Fruit fly (Drosophila melanogaster) whole organism, embryonic: ENCODE measurements around the gene bsk.
A peak's percentile ranks its signal among the peaks of the same experiment; 100 is the strongest.

Experiments
- Aef1 ChIP-seq: fragments of 200-800 bp; sonication (Bioruptor generic); IDR thresholded peaks from 3 replicates; pipeline ENCODE4 v1.3.6; 2022; ENCODE audit warnings: missing biosample characterization, missing genetic modification characterization
- Bdp1 ChIP-seq: fragments of 200-800 bp; sonication (Bioruptor generic); optimal IDR thresholded peaks from 3 replicates; lab custom pipeline; 2016; ENCODE audit warnings: missing biosample characterization, missing genetic modification characterization
- CG10431 ChIP-seq: fragments of 200-800 bp; sonication (Bioruptor generic); optimal IDR thresholded peaks from 3 replicates; lab custom pipeline; 2018; ENCODE audit warnings: missing biosample characterization, mild to moderate bottlenecking, missing genetic modification characterization
- CG10565 ChIP-seq: fragments of 200-800 bp; sonication (Bioruptor generic); optimal IDR thresholded peaks from 3 replicates; lab custom pipeline; 2016; ENCODE audit warnings: missing biosample characterization, mild to moderate bottlenecking, missing genetic modification characterization
- CG10959 ChIP-seq: fragments of 200-800 bp; sonication (Bioruptor generic); IDR thresholded peaks from 2 replicates; pipeline ENCODE4 v1.3.6; 2022; ENCODE audit warnings: missing biosample characterization, missing genetic modification characterization
- CG11247 ChIP-seq: fragments of 200-800 bp; sonication (Bioruptor generic); IDR thresholded peaks from 2 replicates; pipeline ENCODE4 v1.3.6; 2022; ENCODE audit warnings: missing biosample characterization, missing genetic modification characterization
- CG11456 ChIP-seq: fragments of 200-800 bp; sonication (Bioruptor generic); IDR thresholded peaks from 3 replicates; pipeline ENCODE4 v1.3.6; 2022; ENCODE audit warnings: missing biosample characterization, missing genetic modification characterization
- CG11696 ChIP-seq: fragments of 200-800 bp; sonication (Bioruptor generic); IDR thresholded peaks from 2 replicates; pipeline ENCODE4 v1.3.6; 2022; ENCODE audit warnings: missing biosample characterization, missing genetic modification characterization
- CG12104 ChIP-seq: fragments of 200-800 bp; sonication (Bioruptor generic); optimal IDR thresholded peaks from 3 replicates; lab custom pipeline; 2016; ENCODE audit warnings: missing biosample characterization, missing genetic modification characterization
- CG15514 ChIP-seq: fragments of 200-800 bp; sonication (Bioruptor generic); optimal IDR thresholded peaks from 3 replicates; lab custom pipeline; 2017; ENCODE audit warnings: missing biosample characterization, missing genetic modification characterization, mild to moderate bottlenecking, moderate library complexity, missing genetic modification reagents
- CG2678 ChIP-seq: fragments of 200-800 bp; sonication (Bioruptor generic); optimal IDR thresholded peaks from 3 replicates; lab custom pipeline; 2019; ENCODE audit warnings: missing biosample characterization, mild to moderate bottlenecking, missing genetic modification characterization, moderate library complexity
- CG3163 ChIP-seq: fragments of 200-800 bp; sonication (Bioruptor generic); optimal IDR thresholded peaks from 3 replicates; lab custom pipeline; 2016; ENCODE audit warnings: missing biosample characterization, missing genetic modification characterization
- CG3281 ChIP-seq: fragments of 200-800 bp; sonication (Bioruptor generic); optimal IDR thresholded peaks from 3 replicates; lab custom pipeline; 2017; ENCODE audit warnings: missing biosample characterization, mild to moderate bottlenecking, missing genetic modification characterization
- CG42726 ChIP-seq: fragments of 200-800 bp; sonication (Bioruptor generic); IDR thresholded peaks from 2 replicates; pipeline ENCODE4 v1.3.6; 2022; ENCODE audit warnings: missing biosample characterization, missing genetic modification characterization; ENCODE audit not compliant: partially characterized antibody
- CG5245 ChIP-seq: fragments of 200-800 bp; sonication (Bioruptor generic); optimal IDR thresholded peaks from 3 replicates; lab custom pipeline; 2016; ENCODE audit warnings: missing biosample characterization, missing genetic modification characterization
- CG6683 ChIP-seq: fragments of 200-800 bp; sonication (Bioruptor generic); optimal IDR thresholded peaks from 2 replicates; lab custom pipeline; 2017; ENCODE audit warnings: missing biosample characterization, mild to moderate bottlenecking, missing genetic modification characterization, missing genetic modification reagents
- CG6689 ChIP-seq: fragments of 200-800 bp; sonication (Bioruptor generic); IDR thresholded peaks from 2 replicates; pipeline ENCODE4 v1.3.6; 2022; ENCODE audit warnings: missing biosample characterization, missing genetic modification characterization
- CG7556 ChIP-seq: fragments of 200-800 bp; sonication (Bioruptor generic); optimal IDR thresholded peaks from 2 replicates; lab custom pipeline; 2017; ENCODE audit warnings: missing biosample characterization, mild to moderate bottlenecking, missing genetic modification characterization
- CG7745 ChIP-seq: fragments of 200-800 bp; sonication (Bioruptor generic); optimal IDR thresholded peaks from 2 replicates; lab custom pipeline; 2018; ENCODE audit warnings: missing biosample characterization, mild to moderate bottlenecking, missing genetic modification characterization, moderate library complexity
- Camta ChIP-seq: fragments of 200-800 bp; sonication (Bioruptor generic); optimal IDR thresholded peaks from 2 replicates; lab custom pipeline; 2016; ENCODE audit warnings: missing biosample characterization, missing genetic modification characterization
- CkIIα-i1 ChIP-seq: fragments of 200-800 bp; sonication (Bioruptor generic); IDR thresholded peaks from 2 replicates; pipeline ENCODE4 v1.3.6; 2022; ENCODE audit warnings: missing biosample characterization, missing genetic modification characterization
- Deaf1 ChIP-seq: fragments of 200-800 bp; optimal IDR thresholded peaks from 3 replicates; lab custom pipeline; 2019; ENCODE audit warnings: missing biosample characterization, mild to moderate bottlenecking, missing genetic modification characterization, moderate library complexity
- Dll ChIP-seq: fragments of 200-800 bp; sonication (Bioruptor generic); IDR thresholded peaks from 4 replicates; pipeline ENCODE4 v1.3.6; 2022; ENCODE audit warnings: missing biosample characterization, missing genetic modification characterization; ENCODE audit not compliant: partially characterized antibody
- Doc3 ChIP-seq: fragments of 200-800 bp; sonication (Bioruptor generic); IDR thresholded peaks from 3 replicates; pipeline ENCODE4 v1.3.6; 2022; ENCODE audit warnings: missing biosample characterization, missing genetic modification characterization; ENCODE audit not compliant: partially characterized antibody
- Eip74EF ChIP-seq, 2 experiments: fragments of 200-800 bp in 1 of 2; fragments of >200 bp in 1 of 2; sonication (Bioruptor generic) in 1 of 2; optimal IDR thresholded peaks; 2 replicates each; lab custom pipeline; 2017 to 2019; ENCODE audit warnings: missing biosample characterization in 2 of 2, missing genetic modification characterization in 2 of 2, mild to moderate bottlenecking in 1 of 2, moderate library complexity in 1 of 2
- Elba2 ChIP-seq: fragments of 200-800 bp; sonication (Bioruptor generic); optimal IDR thresholded peaks from 3 replicates; lab custom pipeline; 2016; ENCODE audit warnings: missing biosample characterization, missing genetic modification characterization
- Gug ChIP-seq: fragments of 200-800 bp; sonication (Bioruptor generic); IDR thresholded peaks from 4 replicates; pipeline ENCODE4 v1.3.6; 2022; ENCODE audit warnings: missing biosample characterization, missing genetic modification characterization
- HmgZ ChIP-seq: fragments of 200-800 bp; sonication (Bioruptor generic); optimal IDR thresholded peaks from 2 replicates; lab custom pipeline; 2018; ENCODE audit warnings: missing biosample characterization, mild to moderate bottlenecking, missing genetic modification characterization
- Hmr ChIP-seq: fragments of 200-800 bp; sonication (Bioruptor generic); optimal IDR thresholded peaks from 3 replicates; lab custom pipeline; 2017; ENCODE audit warnings: mild to moderate bottlenecking, missing biosample characterization, missing genetic modification reagents, missing genetic modification characterization
- Lpt ChIP-seq: fragments of >200 bp; optimal IDR thresholded peaks from 2 replicates; lab custom pipeline; 2018; ENCODE audit warnings: missing biosample characterization, missing genetic modification characterization
- Mrtf ChIP-seq: fragments of 200-800 bp; sonication (Bioruptor generic); IDR thresholded peaks from 3 replicates; pipeline ENCODE4 v1.3.6; 2022; ENCODE audit warnings: missing biosample characterization, missing genetic modification characterization
- Myb ChIP-seq: fragments of 200-800 bp; sonication (Bioruptor generic); optimal IDR thresholded peaks from 2 replicates; lab custom pipeline; 2016; ENCODE audit warnings: missing biosample characterization, missing genetic modification characterization
- NFAT ChIP-seq: fragments of 200-800 bp; sonication (Bioruptor generic); IDR thresholded peaks from 2 replicates; pipeline ENCODE4 v1.3.6; 2022; ENCODE audit warnings: missing biosample characterization, missing genetic modification characterization
- Ravus ChIP-seq: fragments of 200-800 bp; sonication (Bioruptor generic); IDR thresholded peaks from 2 replicates; pipeline ENCODE4 v1.3.6; 2022; ENCODE audit warnings: missing biosample characterization, missing genetic modification characterization
- TFAM ChIP-seq: fragments of 200-800 bp; sonication (Bioruptor generic); optimal IDR thresholded peaks from 2 replicates; lab custom pipeline; 2017; ENCODE audit warnings: missing biosample characterization, missing genetic modification characterization, inconsistent platforms
- Tbp ChIP-seq: fragments of >200 bp; optimal IDR thresholded peaks from 2 replicates; lab custom pipeline; 2018; ENCODE audit warnings: missing biosample characterization, missing genetic modification characterization
- YL-1 ChIP-seq: fragments of 200-800 bp; sonication (Bioruptor generic); optimal IDR thresholded peaks from 3 replicates; lab custom pipeline; 2017; ENCODE audit warnings: missing biosample characterization, mild to moderate bottlenecking, missing genetic modification characterization
- ac ChIP-seq: fragments of 200-800 bp; sonication (Bioruptor generic); optimal IDR thresholded peaks from 3 replicates; lab custom pipeline; 2017; ENCODE audit warnings: missing biosample characterization, mild to moderate bottlenecking, missing genetic modification characterization
- bcd ChIP-seq: fragments of 200-800 bp; sonication (Bioruptor generic); optimal IDR thresholded peaks from 2 replicates; lab custom pipeline; 2017; ENCODE audit warnings: missing biosample characterization, mild to moderate bottlenecking, missing genetic modification characterization
- eve ChIP-seq, 2 experiments: fragments of >200 bp; optimal IDR thresholded peaks; 2 replicates each; lab custom pipeline; 2017; ENCODE audit warnings: missing biosample characterization in 2 of 2, missing genetic modification characterization in 2 of 2
- gce ChIP-seq: fragments of 200-800 bp; sonication (Bioruptor generic); IDR thresholded peaks from 3 replicates; pipeline ENCODE4 v1.3.6; 2022; ENCODE audit warnings: missing biosample characterization, missing genetic modification characterization
- gt ChIP-seq: fragments of 200-800 bp; sonication (Bioruptor generic); IDR thresholded peaks from 2 replicates; pipeline ENCODE4 v1.3.6; 2022; ENCODE audit warnings: missing biosample characterization, missing genetic modification characterization
- hb ChIP-seq: fragments of 200-800 bp; sonication (Bioruptor generic); IDR thresholded peaks from 3 replicates; pipeline ENCODE4 v1.3.6; 2022; ENCODE audit warnings: missing biosample characterization, missing genetic modification characterization; ENCODE audit not compliant: partially characterized antibody
- mld ChIP-seq: fragments of 200-800 bp; sonication (Bioruptor generic); IDR thresholded peaks from 3 replicates; pipeline ENCODE4 v1.3.6; 2022; ENCODE audit warnings: missing biosample characterization, missing genetic modification characterization; ENCODE audit not compliant: partially characterized antibody
- p53 ChIP-seq: fragments of 200-800 bp; sonication (Bioruptor generic); optimal IDR thresholded peaks from 2 replicates; lab custom pipeline; 2016; ENCODE audit warnings: missing biosample characterization, missing genetic modification characterization
- stwl ChIP-seq: fragments of 200-800 bp; sonication (Bioruptor generic); optimal IDR thresholded peaks from 3 replicates; lab custom pipeline; 2018; ENCODE audit warnings: missing biosample characterization, mild to moderate bottlenecking, missing genetic modification characterization, moderate library complexity
- tin ChIP-seq: fragments of 200-800 bp; sonication (Bioruptor generic); optimal IDR thresholded peaks from 3 replicates; lab custom pipeline; 2016; ENCODE audit warnings: missing biosample characterization, missing genetic modification characterization
- tll ChIP-seq, 2 experiments: fragments of 200-800 bp in 1 of 2; fragments of >200 bp in 1 of 2; sonication (Bioruptor generic) in 1 of 2; optimal IDR thresholded peaks; 2 replicates each; lab custom pipeline; 2017 to 2019; ENCODE audit warnings: missing biosample characterization in 2 of 2, missing genetic modification characterization in 2 of 2, mild to moderate bottlenecking in 1 of 2, moderate library complexity in 1 of 2
- ttk ChIP-seq: fragments of 200-800 bp; sonication (Bioruptor generic); IDR thresholded peaks from 2 replicates; pipeline ENCODE4 v2.1.2; 2022; ENCODE audit warnings: missing biosample characterization, missing genetic modification characterization

The bsk gene

dm6 chr2L:10260750-10261493, 10.6 kb upstream of the bsk start, which contains the start of gene Pten (continued):
- TF ChIP-seq Dll (GFP tag; lab: Robert Waterston, UW): peak; percentile 84
- TF ChIP-seq Ravus (GFP tag; lab: Robert Waterston, UW): no peak; the same call in 1 of the 2 replicates
- no peak for TF ChIP-seq ac (GFP tag; lab: Kevin White, UChicago)
- TF ChIP-seq YL-1 (GFP tag; lab: Kevin White, UChicago): peak; percentile 79
- TF ChIP-seq CG7745 (tag; lab: Kevin White, UChicago): no peak
- peak; percentile 59 for TF ChIP-seq CG3281 (GFP tag; lab: Kevin White, UChicago)
- TF ChIP-seq CG10431 (GFP tag; lab: Kevin White, UChicago): peak; percentile 26
- peak; percentile 50 for TF ChIP-seq tin (GFP tag; lab: Kevin White, UChicago)
- no peak for TF ChIP-seq Lpt
- no peak for TF ChIP-seq ttk (GFP tag; lab: Robert Waterston, UW)
- no peak for TF ChIP-seq Hmr (GFP tag; lab: Kevin White, UChicago)
- no peak for TF ChIP-seq gt (GFP tag; lab: Robert Waterston, UW)
- TF ChIP-seq Myb (GFP tag; lab: Kevin White, UChicago): peak; percentile 36
- TF ChIP-seq CG11696 (GFP tag; lab: Robert Waterston, UW): 0 out of 2 replicates have a peak, but pooled peaks have one; percentile 33
- TF ChIP-seq Tbp (GFP tag; lab: Kevin White, UChicago): no peak
- peak; percentile 60 for TF ChIP-seq CG5245
- TF ChIP-seq Aef1 (GFP tag; lab: Robert Waterston, UW): no peak; the same call in 2 of the 3 replicates
- peak in 1 of 2 experiments; percentile 8 for TF ChIP-seq eve (GFP tag; optimal IDR thresholded peaks at IDR 0.05; lab: Kevin White, UChicago)
- no peak for TF ChIP-seq Bdp1 (GFP tag; lab: Kevin White, UChicago)
- no peak for TF ChIP-seq CG11456 (GFP tag; lab: Robert Waterston, UW)
- TF ChIP-seq Deaf1 (tag; lab: Kevin White, UChicago): no peak
- TF ChIP-seq mld (GFP tag; lab: Robert Waterston, UW): peak; percentile 80; the same call in 2 of the 3 replicates
- TF ChIP-seq p53 (GFP tag; lab: Kevin White, UChicago): no peak
- TF ChIP-seq gce (GFP tag; lab: Robert Waterston, UW): no peak
- TF ChIP-seq CG10959 (GFP tag; lab: Robert Waterston, UW): no peak
- no peak for TF ChIP-seq Eip74EF (GFP tag; optimal IDR thresholded peaks at IDR 0.05; lab: Kevin White, UChicago)
- TF ChIP-seq CG11247: no peak
- TF ChIP-seq CG7556 (GFP tag; lab: Kevin White, UChicago): peak; percentile 61
- no peak for TF ChIP-seq CG15514 (GFP tag; lab: Kevin White, UChicago)
- peak; percentile 66; the same call in 2 of the 3 replicates for TF ChIP-seq Doc3 (GFP tag; lab: Robert Waterston, UW)
- peak; percentile 79 for TF ChIP-seq CG12104
- no peak for TF ChIP-seq bcd (GFP tag; lab: Kevin White, UChicago)
- no peak for TF ChIP-seq TFAM (GFP tag; lab: Kevin White, UChicago)
- peak; percentile 60 for TF ChIP-seq stwl (tag; lab: Kevin White, UChicago)
- TF ChIP-seq HmgZ (tag; lab: Kevin White, UChicago): peak; percentile 57
- TF ChIP-seq tll (GFP tag; optimal IDR thresholded peaks at IDR 0.05; lab: Kevin White, UChicago): peak in 1 of 2 experiments; percentile 52
- TF ChIP-seq CG6689 (GFP tag; lab: Robert Waterston, UW): peak; percentile 75
- TF ChIP-seq CG42726 (GFP tag; lab: Robert Waterston, UW): peak; percentile 82; the same call in 1 of the 2 replicates
- TF ChIP-seq Elba2 (GFP tag; lab: Kevin White, UChicago): peak; percentile 12
- no peak for TF ChIP-seq CG6683 (GFP tag; lab: Kevin White, UChicago)
- peak; percentile 87; the same call in 2 of the 3 replicates for TF ChIP-seq hb (GFP tag; lab: Robert Waterston, UW)
- TF ChIP-seq Gug (GFP tag; lab: Robert Waterston, UW): no peak; the same call in 3 of the 4 replicates
- TF ChIP-seq Mrtf: no peak
- TF ChIP-seq NFAT (GFP tag; lab: Robert Waterston, UW): no peak
- peak; percentile 69 for TF ChIP-seq CG10565 (GFP tag; lab: Kevin White, UChicago)
- no peak for TF ChIP-seq CkIIα-i1 (GFP tag; lab: Robert Waterston, UW)
- TF ChIP-seq CG3163: peak; percentile 27
- TF ChIP-seq CG2678 (tag; lab: Kevin White, UChicago): no peak
- peak; percentile 78 for TF ChIP-seq Camta
